Fruit fly (Drosophila melanogaster): ENCODE measurements around the gene CG13928.

Gene CG13928

dm6 chr3L:1639185-1639812 is 11.1 kb upstream of the CG13928 start, which contains the start of the genes Mettl2 and Bgb (continued):
- TF ChIP-seq cyc (GFP tag; optimal IDR thresholded peaks at IDR 0.05) (peak; percentile 88), achi (GFP tag; optimal IDR thresholded peaks at IDR 0.05) (peak; percentile 73), CG11294 (GFP tag; IDR thresholded peaks at IDR 0.05) (peak; percentile 54; the same call in 1 of the 2 replicates), Met (GFP tag; optimal IDR thresholded peaks at IDR 0.05) (no peak), vri (GFP tag; optimal IDR thresholded peaks at IDR 0.05) (no peak), CG10631 (GFP tag; optimal IDR thresholded peaks at IDR 0.05) (peak; percentile 83), CG8319 (GFP tag; optimal IDR thresholded peaks at IDR 0.05) (peak; percentile 64), esn (GFP tag; optimal IDR thresholded peaks at IDR 0.05) (peak; percentile 85), CG8119 (GFP tag; IDR thresholded peaks at IDR 0.05) (peak; percentile 53), fkh (GFP tag; optimal IDR thresholded peaks at IDR 0.05) (no peak), CG31627 (GFP tag; optimal IDR thresholded peaks at IDR 0.05) (peak; percentile 90), Hr39 (GFP tag; optimal IDR thresholded peaks at IDR 0.05) (peak; percentile 90), topi (GFP tag; optimal IDR thresholded peaks at IDR 0.05) (peak; percentile 80), CG8632 (GFP tag; optimal IDR thresholded peaks at IDR 0.05) (peak; percentile 51), CG3919 (GFP tag; optimal IDR thresholded peaks at IDR 0.05) (peak; percentile 74)

- TF ChIP-seq CG7368 (GFP tag; optimal IDR thresholded peaks at IDR 0.05), result no peak
- TF ChIP-seq Hr39 (GFP tag; optimal IDR thresholded peaks at IDR 0.05), result no peak
- no peak for TF ChIP-seq OdsH (GFP tag; optimal IDR thresholded peaks at IDR 0.05)
- no peak for TF ChIP-seq CG11762 (GFP tag; optimal IDR thresholded peaks at IDR 0.05; ENCODE audit: insufficient read depth)
- TF ChIP-seq CG6792 (GFP tag; optimal IDR thresholded peaks at IDR 0.05), result no peak
Measured at dm6 chr3L:1637652-1638051, 9.5 kb upstream of the CG13928 start, which contains the start of gene nSyb. Gene nSyb (minus strand): TSS chr3L:1637752.

dm6 chr3L:1636886-1637285 is 8.7 kb upstream of the CG13928 start:
- TF ChIP-seq CG6276 (GFP tag; optimal IDR thresholded peaks at IDR 0.05), result no peak
- TF ChIP-seq vri (GFP tag; optimal IDR thresholded peaks at IDR 0.05), result no peak

dm6 chr3L:1629064-1629777 is 1.0 kb upstream of the CG13928 start, which contains the start of gene GC:
Gene GC (minus strand): TSS chr3L:1629301.
- TF ChIP-seq OdsH (GFP tag; optimal IDR thresholded peaks at IDR 0.05) (no peak), ss (GFP tag; optimal IDR thresholded peaks at IDR 0.05) (no peak), Ets21C (GFP tag; optimal IDR thresholded peaks at IDR 0.05) (peak; percentile 23), Sox102F (GFP tag; optimal IDR thresholded peaks at IDR 0.05) (peak; percentile 19), net (GFP tag; optimal IDR thresholded peaks at IDR 0.05) (peak; percentile 16), Eip75B (GFP tag; optimal IDR thresholded peaks at IDR 0.05) (peak; percentile 12), CG32006 (GFP tag; optimal IDR thresholded peaks at IDR 0.05) (peak; percentile 43), Hr39 (GFP tag; optimal IDR thresholded peaks at IDR 0.05) (peak; percentile 37), lz (GFP tag; optimal IDR thresholded peaks at IDR 0.05) (peak; percentile 9), eg (GFP tag; IDR thresholded peaks at IDR 0.05) (no peak), CG16779 (tag; optimal IDR thresholded peaks at IDR 0.05) (no peak), CG6276 (GFP tag; optimal IDR thresholded peaks at IDR 0.05) (no peak), Smox (GFP tag; optimal IDR thresholded peaks at IDR 0.05) (peak; percentile 34), acj6 (GFP tag; optimal IDR thresholded peaks at IDR 0.05) (peak; percentile 36), CG15336 (GFP tag; IDR thresholded peaks at IDR 0.05) (0 out of 2 replicates have a peak, but pooled peaks have one; percentile 18), Ets96B (tag; optimal IDR thresholded peaks at IDR 0.05) (no peak), CG8119 (GFP tag; IDR thresholded peaks at IDR 0.05) (0 out of 3 replicates have a peak, but pooled peaks have one; percentile 28), CG31627 (GFP tag; optimal IDR thresholded peaks at IDR 0.05) (peak; percentile 17), CG1621 (tag; optimal IDR thresholded peaks at IDR 0.05) (no peak), topi (GFP tag; optimal IDR thresholded peaks at IDR 0.05) (no peak), Hr4 (GFP tag; optimal IDR thresholded peaks at IDR 0.05) (peak; percentile 49), fd85E (GFP tag; optimal IDR thresholded peaks at IDR 0.05) (no peak)

All from whole organism, prepupa.